Fruit fly (Drosophila melanogaster) whole organism, prepupa: ENCODE results near the gene CG3764.

ENCODE experiments used
- Blimp-1 ChIP-seq: fragments of 200-800 bp; sonication (Bioruptor generic); optimal IDR thresholded peaks from 3 replicates; lab custom pipeline; 2017; ENCODE audit warnings: missing biosample characterization, missing genetic modification characterization, mild to moderate bottlenecking, moderate library complexity, missing genetic modification reagents
- CG10631 ChIP-seq: fragments of 200-800 bp; sonication (Bioruptor generic); optimal IDR thresholded peaks from 2 replicates; lab custom pipeline; 2016; ENCODE audit warnings: missing biosample characterization, missing genetic modification characterization
- CG11294 ChIP-seq: fragments of 200-800 bp; sonication (Bioruptor generic); IDR thresholded peaks from 2 replicates; pipeline ENCODE4 v1.3.6; 2022; ENCODE audit warnings: missing biosample characterization, missing genetic modification characterization
- CG15336 ChIP-seq: fragments of 200-800 bp; sonication (Bioruptor generic); IDR thresholded peaks from 2 replicates; pipeline ENCODE4 v1.3.6; 2022; ENCODE audit warnings: missing biosample characterization, missing genetic modification characterization
- CG31627 ChIP-seq: fragments of 200-800 bp; sonication (Bioruptor generic); optimal IDR thresholded peaks from 3 replicates; lab custom pipeline; 2016; ENCODE audit warnings: missing biosample characterization, missing genetic modification characterization
- CG32006 ChIP-seq: fragments of 200-800 bp; sonication (Bioruptor generic); optimal IDR thresholded peaks from 3 replicates; lab custom pipeline; 2017; ENCODE audit warnings: missing biosample characterization, mild to moderate bottlenecking, missing genetic modification characterization
- CG4318 ChIP-seq: fragments of 200-800 bp; sonication (Bioruptor generic); optimal IDR thresholded peaks from 3 replicates; lab custom pipeline; 2017; ENCODE audit warnings: missing biosample characterization, mild to moderate bottlenecking, missing genetic modification characterization
- CG6163 ChIP-seq: fragments of 200-800 bp; sonication (Bioruptor generic); IDR thresholded peaks from 3 replicates; pipeline ENCODE4 v1.3.6; 2022; ENCODE audit warnings: missing biosample characterization, missing genetic modification characterization
- CG6276 ChIP-seq: fragments of 200-800 bp; sonication (Bioruptor generic); optimal IDR thresholded peaks from 2 replicates; lab custom pipeline; 2017; ENCODE audit warnings: missing biosample characterization, mild to moderate bottlenecking, missing genetic modification characterization
- CG6854 ChIP-seq: fragments of 200-800 bp; sonication (Bioruptor generic); optimal IDR thresholded peaks from 2 replicates; lab custom pipeline; 2017; ENCODE audit warnings: missing biosample characterization, mild to moderate bottlenecking, missing genetic modification characterization
- CG7368 ChIP-seq: fragments of 200-800 bp; sonication (Bioruptor generic); optimal IDR thresholded peaks from 3 replicates; lab custom pipeline; 2016; ENCODE audit warnings: missing biosample characterization, missing genetic modification characterization
- CG8119 ChIP-seq: fragments of 200-800 bp; sonication (Bioruptor generic); IDR thresholded peaks from 3 replicates; pipeline ENCODE4 v1.3.6; 2022; ENCODE audit warnings: missing biosample characterization, missing genetic modification characterization
- CG8632 ChIP-seq: fragments of 200-800 bp; sonication (Bioruptor generic); optimal IDR thresholded peaks from 3 replicates; lab custom pipeline; 2016; ENCODE audit warnings: missing biosample characterization, missing genetic modification characterization
- CG9139 ChIP-seq: fragments of 200-800 bp; sonication (Bioruptor generic); optimal IDR thresholded peaks from 3 replicates; lab custom pipeline; 2017; ENCODE audit warnings: missing biosample characterization, mild to moderate bottlenecking, missing genetic modification characterization
- Eip75B ChIP-seq: fragments of 200-800 bp; sonication (Bioruptor generic); optimal IDR thresholded peaks from 3 replicates; lab custom pipeline; 2016; ENCODE audit warnings: missing biosample characterization, missing genetic modification characterization
- Eip78C ChIP-seq: fragments of 200-800 bp; sonication (Bioruptor generic); peaks from one replicate; lab custom pipeline; 2016; ENCODE audit warnings: missing biosample characterization, missing genetic modification characterization
- Eip93F ChIP-seq: fragments of 200-800 bp; sonication (Bioruptor generic); optimal IDR thresholded peaks from 2 replicates; lab custom pipeline; 2016; ENCODE audit warnings: missing biosample characterization, mild to moderate bottlenecking, missing genetic modification characterization
- Ets21C ChIP-seq: fragments of 200-800 bp; sonication (Bioruptor generic); optimal IDR thresholded peaks from 3 replicates; lab custom pipeline; 2016; ENCODE audit warnings: missing biosample characterization, missing genetic modification characterization
- Hr39 ChIP-seq: fragments of 200-800 bp; sonication (Bioruptor generic); optimal IDR thresholded peaks from 2 replicates; lab custom pipeline; 2016; ENCODE audit warnings: missing biosample characterization, missing genetic modification characterization
- Hr4 ChIP-seq: fragments of 200-800 bp; sonication (Bioruptor generic); optimal IDR thresholded peaks from 3 replicates; lab custom pipeline; 2016; ENCODE audit warnings: missing biosample characterization, missing genetic modification characterization
- Lpt ChIP-seq: fragments of 200-800 bp; sonication (Bioruptor generic); optimal IDR thresholded peaks from 3 replicates; lab custom pipeline; 2016; ENCODE audit warnings: missing biosample characterization, missing genetic modification characterization
- Met ChIP-seq: fragments of 200-800 bp; sonication (Bioruptor generic); optimal IDR thresholded peaks from 3 replicates; lab custom pipeline; 2016; ENCODE audit warnings: missing biosample characterization, missing genetic modification characterization
- OdsH ChIP-seq: fragments of 200-800 bp; sonication (Bioruptor generic); optimal IDR thresholded peaks from 3 replicates; lab custom pipeline; 2016; ENCODE audit warnings: missing biosample characterization, missing genetic modification characterization
- Smox ChIP-seq: fragments of 200-800 bp; sonication (Bioruptor generic); optimal IDR thresholded peaks from 3 replicates; lab custom pipeline; 2016; ENCODE audit warnings: missing biosample characterization, missing genetic modification characterization
- Sox14 ChIP-seq: fragments of 200-800 bp; sonication (Bioruptor generic); optimal IDR thresholded peaks from 3 replicates; lab custom pipeline; 2016; ENCODE audit warnings: missing biosample characterization, missing genetic modification characterization
- Sox15 ChIP-seq: fragments of 200-800 bp; sonication (Bioruptor generic); optimal IDR thresholded peaks from 3 replicates; lab custom pipeline; 2016; ENCODE audit warnings: missing biosample characterization, missing genetic modification characterization
- achi ChIP-seq: fragments of 200-800 bp; sonication (Bioruptor generic); optimal IDR thresholded peaks from 3 replicates; lab custom pipeline; 2016; ENCODE audit warnings: missing biosample characterization, missing genetic modification characterization
- acj6 ChIP-seq: fragments of 200-800 bp; sonication (Bioruptor generic); optimal IDR thresholded peaks from 3 replicates; lab custom pipeline; 2016; ENCODE audit warnings: missing biosample characterization, missing genetic modification characterization
- dac ChIP-seq: fragments of 200-800 bp; sonication (Bioruptor generic); optimal IDR thresholded peaks from 2 replicates; lab custom pipeline; 2017; ENCODE audit warnings: missing biosample characterization, mild to moderate bottlenecking, missing genetic modification characterization
- eg ChIP-seq: fragments of 200-800 bp; sonication (Bioruptor generic); IDR thresholded peaks from 3 replicates; pipeline ENCODE4 v1.3.6; 2022; ENCODE audit warnings: missing biosample characterization, missing genetic modification characterization
- esn ChIP-seq: fragments of 200-800 bp; sonication (Bioruptor generic); optimal IDR thresholded peaks from 2 replicates; lab custom pipeline; 2016; ENCODE audit warnings: missing biosample characterization, mild to moderate bottlenecking, missing genetic modification characterization, moderate library complexity
- fd85E ChIP-seq: fragments of 200-800 bp; sonication (Bioruptor generic); optimal IDR thresholded peaks from 3 replicates; lab custom pipeline; 2016; ENCODE audit warnings: missing biosample characterization, missing genetic modification characterization
- fkh ChIP-seq: fragments of 200-800 bp; sonication (Bioruptor generic); optimal IDR thresholded peaks from 3 replicates; lab custom pipeline; 2017; ENCODE audit warnings: missing biosample characterization, mild to moderate bottlenecking, missing genetic modification characterization, moderate library complexity
- lz ChIP-seq: fragments of 200-800 bp; sonication (Bioruptor generic); optimal IDR thresholded peaks from 3 replicates; lab custom pipeline; 2016; ENCODE audit warnings: missing biosample characterization, missing genetic modification characterization
- pdm3 ChIP-seq: fragments of 200-800 bp; sonication (Bioruptor generic); optimal IDR thresholded peaks from 3 replicates; lab custom pipeline; 2016; ENCODE audit warnings: missing biosample characterization, missing genetic modification characterization
- salr ChIP-seq, 2 experiments: fragments of 200-800 bp; sonication (Bioruptor generic); optimal IDR thresholded peaks; 3 replicates each; lab custom pipeline; 2016 to 2018; ENCODE audit warnings: missing biosample characterization in 2 of 2, missing genetic modification characterization in 2 of 2, mild to moderate bottlenecking in 1 of 2
- spab ChIP-seq: fragments of 200-800 bp; sonication (Bioruptor generic); optimal IDR thresholded peaks from 2 replicates; lab custom pipeline; 2017; ENCODE audit warnings: missing biosample characterization, mild to moderate bottlenecking, missing genetic modification characterization, missing genetic modification reagents
- svp ChIP-seq: fragments of 200-800 bp; sonication (Bioruptor generic); peaks from one replicate; lab custom pipeline; 2016; ENCODE audit warnings: missing biosample characterization, missing genetic modification characterization
- topi ChIP-seq: fragments of 200-800 bp; sonication (Bioruptor generic); optimal IDR thresholded peaks from 3 replicates; lab custom pipeline; 2016; ENCODE audit warnings: missing biosample characterization, missing genetic modification characterization
- vri ChIP-seq: fragments of 200-800 bp; sonication (Bioruptor generic); optimal IDR thresholded peaks from 3 replicates; lab custom pipeline; 2016; ENCODE audit warnings: missing biosample characterization, mild to moderate bottlenecking, missing genetic modification characterization

The CG3764 gene

DNA sequence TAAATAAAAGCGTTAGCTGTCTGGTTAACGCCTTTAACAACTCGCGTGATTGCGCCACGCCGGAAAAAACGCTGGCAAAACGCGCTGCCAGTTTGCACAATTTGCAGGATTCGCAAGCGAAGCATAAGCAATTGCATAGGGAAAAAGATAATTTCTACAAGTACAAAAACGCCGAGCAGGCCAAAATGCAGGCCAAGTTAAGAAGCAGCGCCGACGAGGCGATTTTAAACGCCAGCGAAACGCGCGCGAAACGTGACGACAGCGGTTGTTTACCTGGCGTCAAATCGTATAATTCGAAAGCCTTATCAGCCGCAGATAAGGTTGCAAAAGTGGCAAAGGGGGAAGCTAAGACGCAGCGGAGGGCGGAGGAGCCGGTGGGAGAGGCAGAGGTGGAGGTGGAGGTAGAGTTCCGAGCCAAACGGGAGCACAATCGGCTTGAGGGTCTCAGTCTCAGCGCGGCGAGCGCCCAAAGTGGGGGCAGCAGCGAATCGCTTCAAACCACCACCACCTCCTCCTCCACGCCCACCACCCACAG, 31.2 kb downstream of the CG3764 start:
- TF ChIP-seq Sox15 (GFP tag; lab: Kevin White, UChicago) (no peak), Eip93F (GFP tag; lab: Kevin White, UChicago) (peak; percentile 70), svp (GFP tag; lab: Kevin White, UChicago) (peak; percentile 74), CG4318 (GFP tag; lab: Kevin White, UChicago) (no peak), CG6163 (GFP tag; lab: Robert Waterston, UW) (0 out of 3 replicates have a peak, but pooled peaks have one; percentile 14), vri (peak; percentile 90), acj6 (GFP tag; lab: Kevin White, UChicago) (no peak), CG10631 (GFP tag; lab: Kevin White, UChicago) (no peak), Eip78C (GFP tag; lab: Kevin White, UChicago) (peak; percentile 43), fkh (peak; percentile 85), Sox14 (GFP tag; lab: Kevin White, UChicago) (peak; percentile 37)

DNA sequence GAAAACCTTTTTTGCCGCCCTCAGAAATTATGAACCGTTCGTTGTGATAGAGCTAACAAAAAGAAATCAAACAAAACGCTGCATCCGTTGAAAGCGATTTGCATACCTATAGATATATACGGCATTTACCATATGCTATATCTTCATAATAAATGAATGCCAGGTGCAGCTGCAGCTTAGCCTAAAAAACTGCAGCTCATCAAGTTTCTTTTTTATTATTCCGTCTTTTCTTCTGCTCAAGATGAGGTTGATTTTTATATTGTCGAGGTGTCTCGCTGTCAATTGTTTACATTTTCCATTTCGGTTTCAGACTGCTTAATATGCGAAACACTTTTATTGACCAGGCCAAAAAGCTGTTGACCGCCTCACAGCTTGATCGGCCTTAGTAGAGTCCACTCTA, 34.0 kb downstream of the CG3764 start:
- no peak for TF ChIP-seq fd85E (GFP tag; lab: Kevin White, UChicago)
- no peak for TF ChIP-seq CG6276 (GFP tag; lab: Kevin White, UChicago)
- no peak for TF ChIP-seq CG10631 (GFP tag; lab: Kevin White, UChicago)
- no peak for TF ChIP-seq CG8119 (GFP tag; lab: Robert Waterston, UW)
- TF ChIP-seq Sox14 (GFP tag; lab: Kevin White, UChicago) = no peak
- TF ChIP-seq spab (GFP tag; lab: Kevin White, UChicago) = no peak
- TF ChIP-seq topi (GFP tag; lab: Kevin White, UChicago) = no peak
- TF ChIP-seq dac (GFP tag; lab: Kevin White, UChicago) = no peak
- TF ChIP-seq Hr4 (GFP tag; lab: Kevin White, UChicago) = no peak
- TF ChIP-seq OdsH = no peak
- no peak for TF ChIP-seq CG32006 (GFP tag; lab: Kevin White, UChicago)

DNA sequence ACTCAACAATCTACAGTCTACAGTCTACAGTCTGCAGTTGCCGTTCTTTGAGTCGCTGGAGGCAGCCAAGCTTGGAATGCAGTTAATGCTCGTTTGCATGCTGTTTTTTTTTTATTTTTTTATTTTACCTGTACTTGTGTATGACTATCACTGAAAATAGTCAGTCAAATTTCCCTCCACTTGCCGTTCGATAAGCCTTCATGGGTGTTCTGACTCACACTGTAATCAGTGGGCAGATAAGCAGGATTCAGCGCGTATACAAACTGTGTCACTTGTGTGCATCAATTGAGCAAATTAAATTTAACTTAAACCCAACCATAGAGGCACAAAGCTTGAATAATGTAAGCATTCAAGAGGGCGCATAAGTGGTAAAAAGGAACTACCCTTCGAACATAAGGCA, 35.1 kb downstream of the CG3764 start:
- TF ChIP-seq CG11294 (GFP tag; lab: Robert Waterston, UW) (no peak), CG31627 (GFP tag; lab: Kevin White, UChicago) (no peak), CG8632 (GFP tag; lab: Kevin White, UChicago) (no peak), fd85E (GFP tag; lab: Kevin White, UChicago) (no peak), CG10631 (GFP tag; lab: Kevin White, UChicago) (no peak), salr (GFP tag; optimal IDR thresholded peaks at IDR 0.05; lab: Kevin White, UChicago) (no peak)

DNA sequence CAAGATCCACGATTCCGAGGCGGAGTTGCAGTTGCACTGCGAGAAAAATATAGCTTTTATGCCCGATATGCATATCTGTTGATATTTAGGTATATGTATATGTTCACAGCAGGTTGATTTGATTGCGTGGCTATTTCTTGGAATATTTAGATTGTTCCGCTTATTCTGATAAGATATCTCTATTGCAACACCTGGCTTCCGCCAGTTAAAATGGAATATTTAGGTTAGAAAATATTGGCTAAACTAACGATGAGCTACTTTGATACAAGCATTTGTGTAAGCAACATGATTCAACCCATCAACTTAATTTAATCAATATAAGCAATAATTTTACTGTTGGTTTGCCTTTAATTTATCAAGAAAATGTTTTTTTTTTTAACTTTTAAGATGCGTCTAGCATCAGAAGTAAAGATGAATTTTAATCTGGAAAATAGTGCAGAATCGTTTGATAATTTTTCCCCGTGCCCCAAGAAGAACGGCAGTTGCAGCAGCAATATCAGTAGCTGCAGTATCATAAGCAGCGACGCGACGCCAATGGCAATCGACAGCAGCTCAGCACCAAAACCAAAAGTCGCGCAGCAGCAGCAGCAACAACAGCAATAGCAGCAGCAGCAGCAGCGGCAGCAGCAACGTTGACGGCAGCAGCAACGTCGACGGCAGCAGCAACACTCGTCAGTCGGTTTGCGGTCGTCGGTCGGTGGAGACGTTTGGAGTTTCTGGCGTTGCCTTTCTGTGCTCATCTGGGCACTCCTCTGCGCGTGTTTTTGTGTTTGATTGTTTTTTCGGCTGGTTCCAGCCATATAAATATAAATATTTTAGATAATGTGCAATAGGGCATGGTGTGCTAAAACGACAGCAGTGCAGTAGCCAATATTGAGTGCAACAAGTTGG, 36.5 kb downstream of the CG3764 start:
- no peak for TF ChIP-seq CG6854 (GFP tag; lab: Kevin White, UChicago)
- peak; percentile 28 for TF ChIP-seq vri
- peak; percentile 69 for TF ChIP-seq achi
- peak; percentile 96 for TF ChIP-seq Eip78C (GFP tag; lab: Kevin White, UChicago)
- peak; percentile 59 for TF ChIP-seq CG8632 (GFP tag; lab: Kevin White, UChicago)
- peak; percentile 42; the same call in 2 of the 3 replicates for TF ChIP-seq eg
- TF ChIP-seq CG7368 (GFP tag; lab: Kevin White, UChicago) = peak; percentile 46
- peak; percentile 59 for TF ChIP-seq OdsH
- TF ChIP-seq svp (GFP tag; lab: Kevin White, UChicago) = peak; percentile 92
- peak; percentile 87 for TF ChIP-seq esn (GFP tag; lab: Kevin White, UChicago)
- no peak for TF ChIP-seq Eip93F (GFP tag; lab: Kevin White, UChicago)
- TF ChIP-seq CG9139 (GFP tag; lab: Kevin White, UChicago) = no peak
- TF ChIP-seq lz (GFP tag; lab: Kevin White, UChicago) = peak; percentile 77
- peak; percentile 87 for TF ChIP-seq Met (GFP tag; lab: Kevin White, UChicago)
- TF ChIP-seq Hr39 (GFP tag; lab: Kevin White, UChicago) = peak; percentile 78
- peak; percentile 60 for TF ChIP-seq Hr4 (GFP tag; lab: Kevin White, UChicago)
- peak; percentile 87 for TF ChIP-seq CG32006 (GFP tag; lab: Kevin White, UChicago)
- peak; percentile 32 for TF ChIP-seq Lpt (GFP tag; lab: Kevin White, UChicago)
- peak; percentile 62 for TF ChIP-seq CG6276 (GFP tag; lab: Kevin White, UChicago)
- no peak for TF ChIP-seq fd85E (GFP tag; lab: Kevin White, UChicago)
- TF ChIP-seq CG15336 = peak; percentile 40; the same call in 1 of the 2 replicates
- peak; percentile 71 for TF ChIP-seq pdm3
- TF ChIP-seq CG4318 (GFP tag; lab: Kevin White, UChicago) = peak; percentile 73
- peak; percentile 71 for TF ChIP-seq acj6 (GFP tag; lab: Kevin White, UChicago)
- TF ChIP-seq fkh = no peak
- peak; percentile 47 for TF ChIP-seq Blimp-1 (GFP tag; lab: Kevin White, UChicago)
- peak; percentile 85 for TF ChIP-seq Eip75B (GFP tag; lab: Kevin White, UChicago)
- peak; percentile 38 for TF ChIP-seq Sox15 (GFP tag; lab: Kevin White, UChicago)
- peak; percentile 68 for TF ChIP-seq Smox (GFP tag; lab: Kevin White, UChicago)
- TF ChIP-seq Ets21C = peak; percentile 66
- peak; percentile 81 for TF ChIP-seq CG10631 (GFP tag; lab: Kevin White, UChicago)
- TF ChIP-seq spab (GFP tag; lab: Kevin White, UChicago) = peak; percentile 70
